Fruit fly (Drosophila melanogaster): ENCODE results near the gene Hsdl2.
A peak's percentile ranks its signal among the peaks of the same experiment; 100 is the strongest.

Hsdl2 gene

DNA sequence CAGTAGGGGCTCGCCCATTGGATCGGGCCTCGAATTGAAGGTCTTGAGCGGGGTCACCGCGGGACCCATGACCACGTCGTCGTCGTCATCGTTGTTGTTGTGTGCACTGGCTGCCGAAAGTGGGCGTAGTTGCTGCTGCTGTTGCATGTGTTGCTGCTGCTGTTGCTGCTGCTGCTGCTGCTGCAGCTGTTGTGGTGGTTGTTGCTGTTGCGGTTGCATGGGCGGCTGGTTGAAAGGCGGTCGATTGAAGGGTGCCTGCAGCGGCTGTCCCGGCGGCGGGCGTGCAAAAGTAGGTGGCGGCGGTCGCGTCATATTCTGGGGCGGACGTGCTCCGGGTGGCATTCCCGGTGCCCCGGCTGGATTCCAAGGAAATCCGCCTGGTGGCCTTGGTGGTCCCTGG is 29.5 kb upstream of the Hsdl2 start:
- TF ChIP-seq CG13204 (GFP tag; optimal IDR thresholded peaks at IDR 0.05) (no peak), CG10348 (GFP tag; IDR thresholded peaks at IDR 0.05) (no peak), gl (tag; optimal IDR thresholded peaks at IDR 0.05) (no peak), CG15710 (tag; optimal IDR thresholded peaks at IDR 0.05) (no peak), Snoo (tag; optimal IDR thresholded peaks at IDR 0.05) (no peak)

DNA sequence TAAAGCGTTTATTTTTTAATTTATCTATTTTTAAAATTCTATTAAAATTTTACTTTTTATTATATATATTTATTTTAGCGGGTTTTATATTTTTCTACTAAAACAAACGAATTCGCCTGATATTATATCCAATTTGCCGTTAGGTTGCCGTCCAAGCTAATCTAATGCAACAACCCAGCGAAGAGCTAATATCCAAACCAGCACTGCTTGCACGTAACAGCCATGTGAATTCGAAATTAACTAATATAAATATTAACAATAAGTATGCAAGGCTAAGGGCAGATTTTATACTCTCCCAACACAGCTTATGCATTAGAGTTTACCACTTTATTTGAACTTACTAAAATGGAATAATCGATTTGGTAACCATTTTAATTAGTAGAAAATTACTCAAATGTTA is 25.6 kb upstream of the Hsdl2 start:
- TF ChIP-seq CG17806 (tag; optimal IDR thresholded peaks at IDR 0.05) (no peak), CG9948 (tag; optimal IDR thresholded peaks at IDR 0.05) (no peak), CG8159 (tag; optimal IDR thresholded peaks at IDR 0.05) (no peak), CG4496 (GFP tag; IDR thresholded peaks at IDR 0.05) (no peak), Pif1A (GFP tag; optimal IDR thresholded peaks at IDR 0.05) (no peak), fd96Ca (GFP tag; IDR thresholded peaks at IDR 0.05) (no peak), CG14655 (GFP tag; optimal IDR thresholded peaks at IDR 0.05) (no peak), CG10348 (GFP tag; IDR thresholded peaks at IDR 0.05) (no peak), CG34367 (tag; optimal IDR thresholded peaks at IDR 0.05) (no peak), D1 (tag; optimal IDR thresholded peaks at IDR 0.05) (no peak), Pif1B (GFP tag; optimal IDR thresholded peaks at IDR 0.05) (no peak), CG8301 (tag; optimal IDR thresholded peaks at IDR 0.05) (no peak)

DNA sequence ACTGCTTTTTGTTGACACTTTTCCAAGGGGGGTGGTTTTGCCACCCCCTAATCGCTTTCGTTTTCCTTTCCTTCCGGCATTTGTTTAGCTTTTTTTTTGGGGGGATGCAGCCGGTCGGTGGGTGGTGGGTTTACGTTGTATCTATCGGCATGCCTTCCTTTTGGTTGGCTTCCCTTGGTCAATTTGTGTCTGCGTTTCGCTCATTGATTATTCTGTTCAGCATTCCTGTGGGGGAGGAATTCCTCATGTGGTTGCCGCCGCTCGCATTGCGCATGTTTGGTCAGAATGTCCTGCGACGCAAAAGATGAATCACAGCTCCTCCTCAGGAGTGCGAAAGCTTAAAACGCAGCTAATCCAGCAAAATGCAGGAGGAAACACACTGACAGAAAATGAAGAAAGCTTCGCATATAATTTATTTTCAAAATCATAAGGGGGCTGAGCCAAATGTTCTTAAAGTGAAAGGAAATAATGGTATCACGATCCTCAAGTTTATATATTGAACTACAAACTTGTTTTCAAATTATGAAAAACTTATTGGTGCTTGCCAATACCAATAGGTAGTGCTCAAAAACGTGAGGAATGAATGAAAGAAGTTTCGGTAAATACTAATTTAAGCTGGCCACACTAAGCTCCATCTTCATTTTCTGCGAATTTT is 25.0 kb upstream of the Hsdl2 start, which contains the start of gene RpS10a:
Gene RpS10a (plus strand): TSS at position 605 of the 655 bp plus-strand sequence.
- no peak for TF ChIP-seq Snoo (tag; optimal IDR thresholded peaks at IDR 0.05)
- TF ChIP-seq Pif1B (GFP tag; optimal IDR thresholded peaks at IDR 0.05) = no peak
- TF ChIP-seq CG10348 (GFP tag; IDR thresholded peaks at IDR 0.05) = no peak
- TF ChIP-seq D1 (tag; optimal IDR thresholded peaks at IDR 0.05) = no peak
- TF ChIP-seq rn (GFP tag; IDR thresholded peaks at IDR 0.05) = no peak
- TF ChIP-seq CG4496 (GFP tag; IDR thresholded peaks at IDR 0.05) = no peak
- no peak for TF ChIP-seq gl (tag; optimal IDR thresholded peaks at IDR 0.05)
- no peak for TF ChIP-seq CG8301 (tag; optimal IDR thresholded peaks at IDR 0.05)
- TF ChIP-seq CG8159 (tag; optimal IDR thresholded peaks at IDR 0.05) = no peak
- no peak for TF ChIP-seq CG17806 (tag; optimal IDR thresholded peaks at IDR 0.05)
- TF ChIP-seq CG34367 (tag; optimal IDR thresholded peaks at IDR 0.05) = no peak
- TF ChIP-seq CG14655 (GFP tag; optimal IDR thresholded peaks at IDR 0.05) = no peak
- no peak for TF ChIP-seq CG9948 (tag; optimal IDR thresholded peaks at IDR 0.05)
- no peak for TF ChIP-seq CG13204 (GFP tag; optimal IDR thresholded peaks at IDR 0.05)
- no peak for TF ChIP-seq CG32121 (GFP tag; IDR thresholded peaks at IDR 0.05)
- TF ChIP-seq CG15710 (tag; optimal IDR thresholded peaks at IDR 0.05) = no peak
- TF ChIP-seq Pif1A (GFP tag; optimal IDR thresholded peaks at IDR 0.05) = no peak

DNA sequence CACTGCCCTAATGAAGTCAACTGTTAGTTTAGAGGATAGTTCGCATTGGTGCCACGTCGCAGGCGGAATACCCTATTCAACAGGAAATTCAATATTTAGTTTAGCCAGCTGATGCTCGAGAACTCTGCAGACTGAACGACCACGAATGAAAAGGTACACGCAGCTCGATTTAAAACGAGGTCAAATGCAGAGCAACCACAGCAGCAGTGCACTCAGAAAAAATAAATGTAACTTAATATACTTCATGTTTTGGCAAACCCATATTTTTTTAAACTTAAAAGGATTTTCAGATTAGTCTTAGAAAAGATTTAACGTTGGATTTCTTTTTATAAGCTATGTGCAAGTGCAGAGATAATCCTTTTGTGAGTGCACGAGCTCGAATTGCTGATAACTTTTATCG is 22.2 kb upstream of the Hsdl2 start:
- TF ChIP-seq CG9948 (tag; optimal IDR thresholded peaks at IDR 0.05) = peak; percentile 36
- no peak for TF ChIP-seq Pif1A (GFP tag; optimal IDR thresholded peaks at IDR 0.05)
- TF ChIP-seq CG12605 (GFP tag; IDR thresholded peaks at IDR 0.05) = no peak
- no peak for TF ChIP-seq CG17806 (tag; optimal IDR thresholded peaks at IDR 0.05)
- peak; percentile 59 for TF ChIP-seq CG32121 (GFP tag; IDR thresholded peaks at IDR 0.05)
- TF ChIP-seq CG8159 (tag; optimal IDR thresholded peaks at IDR 0.05) = peak; percentile 29
- no peak for TF ChIP-seq CG15710 (tag; optimal IDR thresholded peaks at IDR 0.05)
- no peak for TF ChIP-seq rn (GFP tag; IDR thresholded peaks at IDR 0.05)
- peak; percentile 5 for TF ChIP-seq CG34367 (tag; optimal IDR thresholded peaks at IDR 0.05)
- TF ChIP-seq fd96Ca (GFP tag; IDR thresholded peaks at IDR 0.05) = peak; percentile 46; the same call in 1 of the 3 replicates
- no peak for TF ChIP-seq EcR (GFP tag; optimal IDR thresholded peaks at IDR 0.05)
- no peak for TF ChIP-seq gl (tag; optimal IDR thresholded peaks at IDR 0.05)
- TF ChIP-seq Snoo (tag; optimal IDR thresholded peaks at IDR 0.05) = no peak
- TF ChIP-seq CG10348 (GFP tag; IDR thresholded peaks at IDR 0.05) = no peak
- no peak for TF ChIP-seq CG13204 (GFP tag; optimal IDR thresholded peaks at IDR 0.05)
- no peak for TF ChIP-seq Pif1B (GFP tag; optimal IDR thresholded peaks at IDR 0.05)
- no peak for TF ChIP-seq D1 (tag; optimal IDR thresholded peaks at IDR 0.05)
- TF ChIP-seq CG14655 (GFP tag; optimal IDR thresholded peaks at IDR 0.05) = peak; percentile 53
- TF ChIP-seq Ets98B (GFP tag; IDR thresholded peaks at IDR 0.05) = no peak; the same call in 1 of the 2 replicates
- TF ChIP-seq CG4496 (GFP tag; IDR thresholded peaks at IDR 0.05) = peak; percentile 60
- peak; percentile 47 for TF ChIP-seq CG8301 (tag; optimal IDR thresholded peaks at IDR 0.05)

DNA sequence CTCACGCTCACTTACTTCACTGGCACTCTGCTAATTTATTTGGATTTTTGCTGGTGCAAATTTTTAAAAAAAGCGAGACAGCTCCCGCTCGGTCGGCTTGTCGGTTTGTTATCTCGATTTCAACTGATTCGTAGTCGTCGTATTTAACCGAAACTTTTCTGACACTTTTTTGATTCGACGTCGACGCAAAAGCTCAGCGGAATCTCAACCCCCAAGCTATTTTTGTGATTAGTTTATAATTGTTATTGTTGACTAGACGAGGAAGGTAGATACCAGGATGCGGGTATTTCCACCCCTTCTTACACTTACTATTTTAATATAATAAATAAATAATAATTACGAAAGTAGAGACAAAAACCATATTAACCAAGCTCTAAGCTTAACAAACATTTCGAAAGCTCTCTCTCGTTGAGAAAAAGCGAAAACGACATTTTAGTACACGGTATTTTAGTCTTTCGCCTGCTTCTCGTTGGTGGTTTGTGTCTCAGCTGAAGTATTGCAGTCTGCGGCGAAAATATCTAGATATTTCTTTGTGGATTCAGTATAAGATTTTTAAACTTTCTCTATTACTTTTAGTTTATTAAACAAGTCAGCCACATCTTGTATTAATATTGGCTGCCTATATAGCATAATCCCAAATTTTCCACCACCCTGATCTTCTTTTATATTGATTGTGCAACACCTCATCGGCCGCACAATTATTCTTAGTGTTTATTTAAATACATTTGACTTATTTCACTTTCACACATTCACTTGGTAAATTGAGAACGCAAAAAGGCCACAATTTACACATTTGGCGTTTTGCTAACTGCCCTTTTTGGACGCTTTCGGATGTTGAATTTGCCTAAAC is 20.4 kb upstream of the Hsdl2 start, which contains the start of gene tau:
Gene tau (minus strand): TSS at position 311 of the 850 bp plus-strand sequence.
- no peak for TF ChIP-seq EcR (GFP tag; optimal IDR thresholded peaks at IDR 0.05)
- peak; percentile 20; the same call in 1 of the 2 replicates for TF ChIP-seq CG32121 (GFP tag; IDR thresholded peaks at IDR 0.05)

DNA sequence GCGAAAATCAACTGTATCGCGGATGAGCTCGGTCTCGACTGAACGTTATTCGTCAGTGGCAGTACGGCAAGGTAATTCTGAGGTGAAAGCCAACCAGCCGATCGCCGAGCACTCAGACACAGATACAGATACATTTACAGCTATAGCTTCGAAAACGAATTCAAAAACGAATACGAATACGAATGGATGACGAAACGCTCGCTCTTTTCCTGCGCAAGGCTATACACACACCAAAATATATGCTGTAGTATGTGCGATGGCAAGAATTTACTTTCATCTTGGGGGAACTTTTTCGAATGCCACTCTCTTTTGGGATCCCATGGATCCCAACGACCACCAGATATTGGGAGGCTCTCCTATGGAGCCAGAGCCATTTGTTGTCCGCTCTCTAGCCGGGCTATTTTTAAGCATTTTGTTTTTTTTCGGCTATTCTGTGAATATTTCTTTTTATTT is 17.2 kb upstream of the Hsdl2 start, which contains the start of gene Mlc1:
Gene Mlc1 (minus strand): TSS at position 51 of the 453 bp plus-strand sequence.
- TF ChIP-seq EcR (GFP tag; optimal IDR thresholded peaks at IDR 0.05) = no peak
- TF ChIP-seq D1 (tag; optimal IDR thresholded peaks at IDR 0.05) = no peak
- TF ChIP-seq Ets98B (GFP tag; IDR thresholded peaks at IDR 0.05) = no peak
- no peak for TF ChIP-seq Pif1B (GFP tag; optimal IDR thresholded peaks at IDR 0.05)
- no peak for TF ChIP-seq fd96Ca (GFP tag; IDR thresholded peaks at IDR 0.05)
- TF ChIP-seq CG14655 (GFP tag; optimal IDR thresholded peaks at IDR 0.05) = no peak
- no peak for TF ChIP-seq gl (tag; optimal IDR thresholded peaks at IDR 0.05)
- no peak for TF ChIP-seq CG17806 (tag; optimal IDR thresholded peaks at IDR 0.05)
- no peak for TF ChIP-seq CG32121 (GFP tag; IDR thresholded peaks at IDR 0.05)
- TF ChIP-seq CG12605 (GFP tag; IDR thresholded peaks at IDR 0.05) = no peak
- no peak for TF ChIP-seq CG8159 (tag; optimal IDR thresholded peaks at IDR 0.05)
- TF ChIP-seq Snoo (tag; optimal IDR thresholded peaks at IDR 0.05) = no peak
- no peak for TF ChIP-seq CG10348 (GFP tag; IDR thresholded peaks at IDR 0.05)
- TF ChIP-seq CG34367 (tag; optimal IDR thresholded peaks at IDR 0.05) = no peak
- no peak for TF ChIP-seq Pif1A (GFP tag; optimal IDR thresholded peaks at IDR 0.05)
- no peak for TF ChIP-seq CG15710 (tag; optimal IDR thresholded peaks at IDR 0.05)
